Fruit fly (Drosophila melanogaster): ENCODE results near the gene CG5068.

- TF ChIP-seq dmrt93B (GFP tag; optimal IDR thresholded peaks at IDR 0.05) = no peak
- TF ChIP-seq dsf (GFP tag; optimal IDR thresholded peaks at IDR 0.05; ENCODE audit: borderline replicate concordance) = no peak
- TF ChIP-seq CG9705 (GFP tag; optimal IDR thresholded peaks at IDR 0.05) = no peak
Measured at dm6 chr3L:8939654-8940053, 46.9 kb upstream of the CG5068 start.
